Worm (Caenorhabditis elegans): Measurements from ENCODE around the gene sre-38.

- TF ChIP-seq nhr-6 (tag; optimal IDR thresholded peaks at IDR 0.05) (no peak), hlh-30 (tag; optimal IDR thresholded peaks at IDR 0.05; ENCODE audit: insufficient read depth) (no peak), nhr-237 (tag; optimal IDR thresholded peaks at IDR 0.05) (no peak), snpc-4 (tag; optimal IDR thresholded peaks at IDR 0.05) (no peak), fkh-10 (GFP tag; optimal IDR thresholded peaks at IDR 0.05) (no peak), nhr-28 (tag; optimal IDR thresholded peaks at IDR 0.05) (no peak), ceh-20 (GFP tag; IDR thresholded peaks at IDR 0.05) (no peak), aly-2 (tag; optimal IDR thresholded peaks at IDR 0.05) (no peak)
These were observed 9.1 kb upstream of the sre-38 start, which contains the start of gene srh-27 for ce11 chrII:12448241-12448640.
